Worm (Caenorhabditis elegans) whole organism, L4/young adult: Measurements from ENCODE around the gene ZC15.10.

Source experiments
- dao-5 ChIP-seq: sonication (generic microtip); optimal IDR thresholded peaks from 2 replicates; lab custom pipeline; 2016; ENCODE audit warnings: missing genotype, missing genetic modification characterization, moderate library complexity, missing compliant biosample characterization
- him-1 ChIP-seq: sonication (generic microtip); optimal IDR thresholded peaks from 2 replicates; lab custom pipeline; 2016; ENCODE audit warnings: missing genotype, missing genetic modification reagents, missing genetic modification characterization, missing compliant biosample characterization

ce11 chrV:20351195-20351594, 40.7 kb downstream of the ZC15.10 start, which contains the start of gene K02E2.1:
- TF ChIP-seq him-1 = no peak
- no peak for TF ChIP-seq dao-5
